Worm (Caenorhabditis elegans): ENCODE measurements around the gene tag-18.

The tag-18 gene

DNA sequence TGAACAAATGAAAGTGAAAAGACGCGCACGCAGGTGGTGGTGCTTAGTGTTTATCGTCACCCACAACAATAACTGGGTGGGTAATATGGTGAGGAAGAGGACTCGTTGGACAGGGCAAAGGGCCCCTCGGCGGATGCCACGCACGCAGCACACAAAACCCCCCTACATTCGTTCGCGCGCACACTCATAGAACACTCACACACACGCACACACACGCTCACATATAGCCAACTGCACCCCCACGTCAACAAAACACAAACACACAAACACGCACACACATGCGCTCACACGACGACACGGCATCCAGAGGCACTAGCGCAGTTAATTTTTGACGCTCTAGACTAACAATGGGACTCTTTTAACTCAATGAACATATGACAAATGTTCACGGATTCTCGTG is 39.7 kb downstream of the tag-18 start (continued):
- TF ChIP-seq tbp1 (GFP tag; optimal IDR thresholded peaks at IDR 0.05) (peak; percentile 40), snpc-1.1 (tag; optimal IDR thresholded peaks at IDR 0.05; ENCODE audit: insufficient read depth) (no peak), ceh-100 (GFP tag; IDR thresholded peaks at IDR 0.05) (no peak), madf-10 (tag; optimal IDR thresholded peaks at IDR 0.05) (no peak), F39B2.1 (GFP tag; IDR thresholded peaks at IDR 0.05) (no peak), F57A8.1 (GFP tag; optimal IDR thresholded peaks at IDR 0.05) (no peak), attf-5 (GFP tag; optimal IDR thresholded peaks at IDR 0.05) (peak; percentile 49), madf-8 (GFP tag; conservative IDR thresholded peaks at IDR 0.05) (no peak), ZK185.1 (tag; optimal IDR thresholded peaks at IDR 0.05; ENCODE audit: poor library complexity, severe bottlenecking) (no peak), lag-1 (GFP tag; IDR thresholded peaks at IDR 0.05) (no peak), athp-1 (tag; optimal IDR thresholded peaks at IDR 0.05) (peak; percentile 15), egl-44 (GFP tag; IDR thresholded peaks at IDR 0.05) (0 out of 2 replicates have a peak, but pooled peaks have one; percentile 24), ceh-79 (tag; optimal IDR thresholded peaks at IDR 0.05) (no peak), F10E7.11 (tag; optimal IDR thresholded peaks at IDR 0.05) (no peak), snpc-3.4 (tag; optimal IDR thresholded peaks at IDR 0.05) (no peak), F49E8.2 (tag; optimal IDR thresholded peaks at IDR 0.05; ENCODE audit: insufficient read depth) (no peak), ekl-4 (GFP tag; IDR thresholded peaks at IDR 0.05) (0 out of 2 replicates have a peak, but pooled peaks have one; percentile 30), F23B12.7 (tag; optimal IDR thresholded peaks at IDR 0.05; ENCODE audit: insufficient read depth) (no peak), ceh-27 (GFP tag; optimal IDR thresholded peaks at IDR 0.05) (peak; percentile 60), F55B11.4 (tag; optimal IDR thresholded peaks at IDR 0.05; ENCODE audit: borderline replicate concordance, insufficient read depth) (no peak), B0336.3 (GFP tag; IDR thresholded peaks at IDR 0.05) (no peak), him-1 (tag; optimal IDR thresholded peaks at IDR 0.05) (no peak), lin-26 (GFP tag; IDR thresholded peaks at IDR 0.05) (peak; percentile 61; the same call in 1 of the 2 replicates), unc-62 (GFP tag; optimal IDR thresholded peaks at IDR 0.05) (no peak), lir-1 (GFP tag; conservative IDR thresholded peaks at IDR 0.05) (peak; percentile 92), egl-18 (GFP tag; IDR thresholded peaks at IDR 0.05) (no peak), C06A6.2 (GFP tag; conservative IDR thresholded peaks at IDR 0.05) (no peak), ztf-26 (tag; optimal IDR thresholded peaks at IDR 0.05) (peak; percentile 8), dpl-1 (GFP tag; optimal IDR thresholded peaks at IDR 0.05) (no peak), chd-7 (tag; optimal IDR thresholded peaks at IDR 0.05) (peak; percentile 77), lsl-1 (GFP tag; optimal IDR thresholded peaks at IDR 0.05) (no peak), hsf-1 (GFP tag; IDR thresholded peaks at IDR 0.05) (no peak), nhr-179 (tag; optimal IDR thresholded peaks at IDR 0.05) (no peak), lsy-27 (tag; optimal IDR thresholded peaks at IDR 0.05; ENCODE audit: borderline replicate concordance, insufficient read depth) (no peak), cebp-1 (GFP tag; IDR thresholded peaks at IDR 0.05) (0 out of 2 replicates have a peak, but pooled peaks have one; percentile 15), cebp-1 (tag; optimal IDR thresholded peaks at IDR 0.05) (peak; percentile 64), ztf-18 (tag; optimal IDR thresholded peaks at IDR 0.05) (no peak), Y95B8A.8 (GFP tag; IDR thresholded peaks at IDR 0.05) (no peak), hmg-20 (GFP tag; IDR thresholded peaks at IDR 0.05) (no peak), aptf-2 (GFP tag; conservative IDR thresholded peaks at IDR 0.05) (0 out of 2 replicates have a peak, but pooled peaks have one; percentile 52), let-526 (GFP tag; IDR thresholded peaks at IDR 0.05) (no peak), pha-4 (tag; optimal IDR thresholded peaks at IDR 0.05) (no peak), snpc-4 (GFP tag; optimal IDR thresholded peaks at IDR 0.05) (no peak), snpc-4 (tag; optimal IDR thresholded peaks at IDR 0.05) (no peak), ets-4 (GFP tag; optimal IDR thresholded peaks at IDR 0.05) (no peak), T26A5.8 (tag; optimal IDR thresholded peaks at IDR 0.05) (no peak), die-1 (tag; optimal IDR thresholded peaks at IDR 0.05) (peak; percentile 26), mel-28 (tag; optimal IDR thresholded peaks at IDR 0.05; ENCODE audit: borderline replicate concordance) (no peak)

Measured in whole organism, young adult.